Fruit fly (Drosophila melanogaster): ENCODE data around the gene Adi1.

Adi1 gene

DNA sequence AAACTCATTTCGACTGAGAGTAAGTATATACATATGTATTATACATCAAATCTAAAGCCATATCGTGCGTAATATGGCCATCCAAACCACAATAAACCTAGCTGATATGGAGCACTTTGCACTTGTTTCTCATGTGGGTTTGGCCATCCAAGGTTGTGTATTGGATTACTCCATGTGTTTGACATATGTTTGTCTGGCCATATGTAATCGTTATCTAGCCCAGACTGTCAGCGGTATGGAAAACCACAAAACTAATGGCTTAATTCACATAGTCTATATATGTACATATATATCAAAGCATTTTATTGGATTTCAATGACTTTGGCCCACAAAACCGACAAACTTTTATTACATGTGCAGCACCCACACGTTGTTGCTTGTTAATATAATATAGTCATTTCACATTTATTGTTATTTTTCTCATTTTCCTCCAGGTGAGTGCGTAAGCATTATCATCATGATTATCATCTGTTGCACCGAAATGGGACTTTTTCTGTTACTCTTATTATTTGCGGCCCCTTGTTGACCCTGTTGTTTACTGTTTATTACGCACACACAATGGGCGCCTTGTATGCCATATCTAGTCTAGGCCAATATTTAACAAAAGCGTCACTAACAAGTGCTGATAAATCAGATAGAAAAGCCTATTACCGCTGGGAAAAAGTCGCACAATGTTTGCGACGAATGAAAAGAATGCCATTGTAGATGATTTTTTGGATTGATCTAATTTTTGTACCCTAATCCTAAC lies 6.6 kb upstream of the Adi1 start (continued):
- TF ChIP-seq CG13424 (tag; optimal IDR thresholded peaks at IDR 0.05) (peak; percentile 49), CG10321 (GFP tag; IDR thresholded peaks at IDR 0.05) (no peak), ATbp (GFP tag; optimal IDR thresholded peaks at IDR 0.05) (peak; percentile 94), Lhr (GFP tag; optimal IDR thresholded peaks at IDR 0.05) (peak; percentile 36), hbn (GFP tag; IDR thresholded peaks at IDR 0.05; ENCODE audit: partially characterized antibody) (no peak), Max (GFP tag; optimal IDR thresholded peaks at IDR 0.05) (peak; percentile 10), lbe (GFP tag; optimal IDR thresholded peaks at IDR 0.05) (no peak), CG7372 (GFP tag; IDR thresholded peaks at IDR 0.05) (no peak), nerfin-1 (tag; optimal IDR thresholded peaks at IDR 0.05) (peak; percentile 55), CG5245 (GFP tag; optimal IDR thresholded peaks at IDR 0.05) (peak; percentile 23), ash1 (GFP tag; optimal IDR thresholded peaks at IDR 0.05) (peak; percentile 38), ssp (GFP tag; IDR thresholded peaks at IDR 0.05) (no peak), Dref (GFP tag; IDR thresholded peaks at IDR 0.05) (no peak), ci (GFP tag; IDR thresholded peaks at IDR 0.05) (peak; percentile 84), Nf-YA (GFP tag; IDR thresholded peaks at IDR 0.05) (no peak), CG12236 (GFP tag; optimal IDR thresholded peaks at IDR 0.05) (peak; percentile 74), mirr (GFP tag; optimal IDR thresholded peaks at IDR 0.05) (peak; percentile 49), CG10431 (GFP tag; optimal IDR thresholded peaks at IDR 0.05) (peak; percentile 43), CG9932 (GFP tag; IDR thresholded peaks at IDR 0.05) (no peak), CG16813 (GFP tag; IDR thresholded peaks at IDR 0.05; ENCODE audit: partially characterized antibody) (no peak), Poxn (GFP tag; IDR thresholded peaks at IDR 0.05) (no peak), CG14710 (tag; optimal IDR thresholded peaks at IDR 0.05) (peak; percentile 41), Meics (GFP tag; optimal IDR thresholded peaks at IDR 0.05) (peak; percentile 74), CG2202 (tag; optimal IDR thresholded peaks at IDR 0.05) (peak; percentile 68), ap (GFP tag; IDR thresholded peaks at IDR 0.05) (peak; percentile 30; the same call in 1 of the 2 replicates), shn (GFP tag; optimal IDR thresholded peaks at IDR 0.05) (peak; percentile 52), CG9797 (GFP tag; optimal IDR thresholded peaks at IDR 0.05) (no peak), Usf (GFP tag; optimal IDR thresholded peaks at IDR 0.05) (no peak), Chrac-16 (GFP tag; optimal IDR thresholded peaks at IDR 0.05) (no peak), CG17568 (GFP tag; optimal IDR thresholded peaks at IDR 0.05) (peak; percentile 88), stwl (tag; optimal IDR thresholded peaks at IDR 0.05) (no peak), CG9437 (GFP tag; optimal IDR thresholded peaks at IDR 0.05) (no peak), ase (GFP tag; IDR thresholded peaks at IDR 0.05) (no peak), kah (GFP tag; optimal IDR thresholded peaks at IDR 0.05) (peak; percentile 4), dati (GFP tag; IDR thresholded peaks at IDR 0.05) (no peak), Antp (GFP tag; optimal IDR thresholded peaks at IDR 0.05) (peak; percentile 51), sd (tag; optimal IDR thresholded peaks at IDR 0.05) (peak; percentile 12), CHES-1-like (GFP tag; optimal IDR thresholded peaks at IDR 0.05) (peak; percentile 49), sisA (GFP tag; IDR thresholded peaks at IDR 0.05) (no peak), dmrt99B (tag; optimal IDR thresholded peaks at IDR 0.05) (peak; percentile 63), Mes4 (GFP tag; optimal IDR thresholded peaks at IDR 0.05) (peak; percentile 70), CG32772 (GFP tag; IDR thresholded peaks at IDR 0.05) (no peak), CG4282 (GFP tag; optimal IDR thresholded peaks at IDR 0.05) (no peak), CG12299 (tag; optimal IDR thresholded peaks at IDR 0.05) (peak; percentile 53), gt (GFP tag; IDR thresholded peaks at IDR 0.05) (no peak), Dek (tag; optimal IDR thresholded peaks at IDR 0.05) (peak; percentile 58), oc (tag; optimal IDR thresholded peaks at IDR 0.05) (peak; percentile 45), CG8089 (GFP tag; optimal IDR thresholded peaks at IDR 0.05) (peak; percentile 72), bcd (GFP tag; optimal IDR thresholded peaks at IDR 0.05) (peak; percentile 58), Sry-β (GFP tag; optimal IDR thresholded peaks at IDR 0.05) (peak; percentile 26)
